Worm (Caenorhabditis elegans): ENCODE data around the gene ver-3.

- TF ChIP-seq ceh-58 (GFP tag; IDR thresholded peaks at IDR 0.05) (no peak), unc-130 (GFP tag; optimal IDR thresholded peaks at IDR 0.05) (no peak), mxl-1 (tag; optimal IDR thresholded peaks at IDR 0.05) (no peak), ztf-26 (tag; optimal IDR thresholded peaks at IDR 0.05) (no peak), athp-1 (tag; optimal IDR thresholded peaks at IDR 0.05) (no peak), lir-1 (GFP tag; conservative IDR thresholded peaks at IDR 0.05) (no peak), ekl-4 (GFP tag; IDR thresholded peaks at IDR 0.05) (no peak), F37B4.10 (GFP tag; IDR thresholded peaks at IDR 0.05) (no peak), Y53F4B.3 (GFP tag; IDR thresholded peaks at IDR 0.05) (no peak)
Measured at ce11 chrX:10951922-10952321, 40.4 kb upstream of the ver-3 start.
